Worm (Caenorhabditis elegans) whole organism, midembryonic: ENCODE data around the gene F35C8.8.

Experiments used
- cog-1 ChIP-seq: sonication (generic microtip); optimal IDR thresholded peaks from 2 replicates; lab custom pipeline; 2016; ENCODE audit warnings: missing genetic modification characterization, missing compliant biosample characterization
- med-1 ChIP-seq: sonication (generic microtip); optimal IDR thresholded peaks from 2 replicates; lab custom pipeline; 2017; ENCODE audit warnings: missing genetic modification characterization, mild to moderate bottlenecking, missing compliant biosample characterization, antibody characterized with exemption, missing genetic modification reagents; ENCODE audit not compliant: insufficient read depth
- tab-1 ChIP-seq: fragments of 200-800 bp; sonication (Bioruptor generic); IDR thresholded peaks from 2 replicates; pipeline ENCODE4 v1.3.6; 2022; ENCODE audit warnings: missing genetic modification characterization, missing compliant biosample characterization
- ztf-23 ChIP-seq: fragments of 200-800 bp; sonication (Bioruptor generic); IDR thresholded peaks from 2 replicates; pipeline ENCODE4 v1.3.6; 2022; ENCODE audit warnings: missing genetic modification reagents, missing genetic modification characterization, missing compliant biosample characterization

DNA sequence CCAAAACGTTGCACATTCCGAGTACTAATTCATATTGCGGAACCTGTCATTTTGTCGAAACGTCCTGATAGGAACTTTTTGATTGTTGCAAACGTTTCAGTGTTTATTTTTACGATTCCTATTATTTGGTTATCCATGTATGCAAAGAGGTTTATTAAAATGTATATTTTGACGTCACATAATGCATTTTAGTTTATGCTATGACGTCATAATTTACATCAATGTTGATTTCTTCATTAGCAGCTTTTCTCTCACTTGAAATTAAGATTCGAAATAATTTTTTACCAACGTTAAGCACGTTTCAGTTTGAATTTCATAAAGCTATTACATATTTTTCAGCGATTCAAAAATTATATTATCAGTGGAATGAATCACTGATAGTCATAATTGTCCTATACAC lies 5.8 kb downstream of the F35C8.8 start:
- TF ChIP-seq ztf-23 (GFP tag; lab: Robert Waterston, UW) (no peak), tab-1 (GFP tag; lab: Robert Waterston, UW) (no peak), med-1 (no peak), cog-1 (tag; lab: Kevin White, UChicago) (no peak)
